Worm (Caenorhabditis elegans) whole organism, L1 larva: ENCODE results near the gene cdgs-1.

Experiments
- C04F5.9 ChIP-seq: sonication (generic microtip); optimal IDR thresholded peaks from 2 replicates; lab custom pipeline; 2016; ENCODE audit warnings: missing genetic modification characterization, missing compliant biosample characterization
- C34B4.2 ChIP-seq: sonication (generic microtip); optimal IDR thresholded peaks from 2 replicates; lab custom pipeline; 2017; ENCODE audit warnings: mild to moderate bottlenecking, missing genetic modification characterization, missing compliant biosample characterization
- F16B12.6 ChIP-seq: fragments of 150-350 bp; optimal IDR thresholded peaks from 2 replicates; lab custom pipeline; 2014; ENCODE audit warnings: missing biosample characterization, missing genetic modification characterization
- Y116A8C.19 ChIP-seq: sonication (generic microtip); optimal IDR thresholded peaks from 2 replicates; lab custom pipeline; 2016; ENCODE audit warnings: missing compliant biosample characterization, missing genetic modification characterization, borderline replicate concordance
- aha-1 ChIP-seq: fragments of 150-350 bp; optimal IDR thresholded peaks from 2 replicates; lab custom pipeline; 2014; ENCODE audit warnings: missing biosample characterization, missing genetic modification characterization
- blmp-1 ChIP-seq: fragments of 150-350 bp; optimal IDR thresholded peaks from 2 replicates; lab custom pipeline; 2014; ENCODE audit warnings: missing biosample characterization, missing genetic modification characterization
- ceh-63 ChIP-seq: fragments of 200-800 bp; sonication (Bioruptor generic); optimal IDR thresholded peaks from 2 replicates; lab custom pipeline; 2018; ENCODE audit warnings: mild to moderate bottlenecking, missing genetic modification characterization, missing compliant biosample characterization
- ceh-8 ChIP-seq: fragments of 200-800 bp; sonication (Bioruptor generic); optimal IDR thresholded peaks from 2 replicates; lab custom pipeline; 2018; ENCODE audit warnings: mild to moderate bottlenecking, missing genetic modification characterization, moderate library complexity, missing compliant biosample characterization
- ceh-90 ChIP-seq: sonication (generic microtip); optimal IDR thresholded peaks from 2 replicates; lab custom pipeline; 2016; ENCODE audit warnings: missing genetic modification characterization, missing compliant biosample characterization
- dpl-1 ChIP-seq, 3 experiments: fragments of 150-350 bp in 2 of 3; sonication (generic microtip) in 1 of 3; optimal IDR thresholded peaks; 2 replicates each; lab custom pipeline; 2014 to 2017; ENCODE audit warnings: missing biosample characterization in 3 of 3, missing genetic modification characterization in 3 of 3, missing genetic modification reagents in 3 of 3
- dsc-1 ChIP-seq: sonication (generic microtip); optimal IDR thresholded peaks from 2 replicates; lab custom pipeline; 2016; ENCODE audit warnings: mild to moderate bottlenecking, missing genetic modification characterization, missing compliant biosample characterization
- efl-1 ChIP-seq, 4 experiments: fragments of 150-350 bp; optimal IDR thresholded peaks in 3 of 4; peaks in 1 of 4; 1 replicate in 1 of 4; 2 replicates in 3 of 4; lab custom pipeline; 2014; ENCODE audit warnings: missing biosample characterization in 2 of 4, missing genetic modification characterization in 2 of 4, missing genetic modification reagents in 2 of 4
- egl-13 ChIP-seq: sonication (generic microtip); optimal IDR thresholded peaks from 2 replicates; lab custom pipeline; 2016; ENCODE audit warnings: missing genotype, missing genetic modification reagents, missing genetic modification characterization, missing compliant biosample characterization
- elt-2 ChIP-seq: sonication (generic microtip); optimal IDR thresholded peaks from 2 replicates; lab custom pipeline; 2016; ENCODE audit warnings: missing genetic modification characterization, mild to moderate bottlenecking, inconsistent platforms, missing compliant biosample characterization, missing genetic modification reagents
- elt-3 ChIP-seq, 6 experiments: fragments of 150-350 bp in 1 of 6; sonication (generic microtip); optimal IDR thresholded peaks; 2 replicates each; lab custom pipeline; 2017 to 2018; ENCODE audit warnings: missing biosample characterization in 6 of 6, missing genetic modification characterization in 6 of 6, inconsistent platforms in 1 of 6
- fkh-4 ChIP-seq: sonication (generic microtip); optimal IDR thresholded peaks from 2 replicates; lab custom pipeline; 2016; ENCODE audit warnings: missing compliant biosample characterization, missing genetic modification characterization, borderline replicate concordance
- fkh-8 ChIP-seq: sonication (generic microtip); optimal IDR thresholded peaks from 2 replicates; lab custom pipeline; 2016; ENCODE audit warnings: mild to moderate bottlenecking, missing genetic modification characterization, missing compliant biosample characterization
- grh-1 ChIP-seq: fragments of 200-800 bp; sonication (Bioruptor generic); IDR thresholded peaks from 2 replicates; pipeline ENCODE4 v1.3.6; 2022; ENCODE audit warnings: missing genetic modification reagents, missing genetic modification characterization, missing compliant biosample characterization
- hlh-17 ChIP-seq: fragments of 200-800 bp; sonication (Bioruptor generic); optimal IDR thresholded peaks from 2 replicates; lab custom pipeline; 2018; ENCODE audit warnings: missing genetic modification characterization, mild to moderate bottlenecking, missing compliant biosample characterization, moderate library complexity, borderline replicate concordance
- irx-1 ChIP-seq: sonication (generic microtip); optimal IDR thresholded peaks from 2 replicates; lab custom pipeline; 2016; ENCODE audit warnings: missing genetic modification characterization, missing compliant biosample characterization
- isw-1 ChIP-seq: fragments of 200-800 bp; sonication (Bioruptor generic); IDR thresholded peaks from 2 replicates; pipeline ENCODE4 v1.3.6; 2022; ENCODE audit warnings: missing genetic modification characterization, missing compliant biosample characterization
- jun-1 ChIP-seq: fragments of 150-350 bp; optimal IDR thresholded peaks from 2 replicates; lab custom pipeline; 2014; ENCODE audit warnings: missing biosample characterization, missing genetic modification reagents, missing genetic modification characterization
- lin-14 ChIP-seq: fragments of 200-800 bp; sonication (Bioruptor generic); optimal IDR thresholded peaks from 2 replicates; lab custom pipeline; 2018; ENCODE audit warnings: mild to moderate bottlenecking, missing genetic modification characterization, moderate library complexity, missing compliant biosample characterization
- lin-35 ChIP-seq, 2 experiments: fragments of 150-350 bp; optimal IDR thresholded peaks; 2 replicates each; lab custom pipeline; 2014; ENCODE audit warnings: missing biosample characterization in 2 of 2, missing genetic modification characterization in 2 of 2, missing genetic modification reagents in 2 of 2
- lir-3 ChIP-seq: sonication (generic microtip); optimal IDR thresholded peaks from 2 replicates; lab custom pipeline; 2016; ENCODE audit warnings: mild to moderate bottlenecking, missing genetic modification characterization, moderate library complexity, missing compliant biosample characterization; ENCODE audit not compliant: poor library complexity
- lsy-2 ChIP-seq, 2 experiments: fragments of 150-350 bp; optimal IDR thresholded peaks; 2 replicates each; lab custom pipeline; 2014; ENCODE audit warnings: missing biosample characterization in 2 of 2, missing genetic modification characterization in 2 of 2
- mdl-1 ChIP-seq, 2 experiments: fragments of 150-350 bp; optimal IDR thresholded peaks; 2 replicates each; lab custom pipeline; 2014 to 2017; ENCODE audit warnings: missing biosample characterization in 2 of 2, missing genetic modification characterization in 2 of 2, inconsistent platforms in 1 of 2
- nhr-11 ChIP-seq: fragments of 150-350 bp; optimal IDR thresholded peaks from 2 replicates; lab custom pipeline; 2014; ENCODE audit warnings: missing biosample characterization, missing genetic modification characterization
- nhr-12 ChIP-seq: sonication (generic microtip); optimal IDR thresholded peaks from 2 replicates; lab custom pipeline; 2017; ENCODE audit warnings: missing biosample characterization, missing genetic modification characterization
- nhr-19 ChIP-seq: fragments of 200-800 bp; sonication (Bioruptor generic); conservative IDR thresholded peaks from 2 replicates; pipeline ENCODE4 v1.3.6; 2022; ENCODE audit warnings: missing genetic modification characterization, missing compliant biosample characterization
- nhr-20 ChIP-seq: sonication (generic microtip); optimal IDR thresholded peaks from 2 replicates; lab custom pipeline; 2016; ENCODE audit warnings: mild to moderate bottlenecking, missing genetic modification characterization, missing compliant biosample characterization
- nhr-71 ChIP-seq: sonication (generic microtip); optimal IDR thresholded peaks from 2 replicates; lab custom pipeline; 2016; ENCODE audit warnings: mild to moderate bottlenecking, missing genetic modification characterization, moderate library complexity, missing compliant biosample characterization
- nhr-77 ChIP-seq: fragments of 150-350 bp; optimal IDR thresholded peaks from 2 replicates; lab custom pipeline; 2014; ENCODE audit warnings: missing biosample characterization, missing genetic modification characterization
- nhr-85 ChIP-seq: sonication (generic microtip); peaks from one replicate; lab custom pipeline; 2016; ENCODE audit warnings: missing genetic modification characterization, inconsistent platforms, missing compliant biosample characterization
- nhr-90 ChIP-seq: sonication (generic microtip); optimal IDR thresholded peaks from 2 replicates; lab custom pipeline; 2016; ENCODE audit warnings: mild to moderate bottlenecking, missing genetic modification characterization, missing compliant biosample characterization; ENCODE audit not compliant: poor library complexity
- pax-3 ChIP-seq: fragments of 200-800 bp; sonication (Bioruptor generic); optimal IDR thresholded peaks from 2 replicates; lab custom pipeline; 2018; ENCODE audit warnings: mild to moderate bottlenecking, missing genetic modification characterization, moderate library complexity, missing compliant biosample characterization
- rnt-1 ChIP-seq: sonication (generic microtip); optimal IDR thresholded peaks from 2 replicates; lab custom pipeline; 2016; ENCODE audit warnings: mild to moderate bottlenecking, missing genetic modification characterization, moderate library complexity, missing compliant biosample characterization
- skn-1 ChIP-seq: fragments of 150-350 bp; optimal IDR thresholded peaks from 2 replicates; lab custom pipeline; 2014; ENCODE audit warnings: missing biosample characterization, missing genetic modification characterization
- snu-23 ChIP-seq: sonication (generic microtip); optimal IDR thresholded peaks from 2 replicates; lab custom pipeline; 2016; ENCODE audit warnings: missing genetic modification characterization, missing compliant biosample characterization
- sox-4 ChIP-seq: sonication (generic microtip); optimal IDR thresholded peaks from 2 replicates; lab custom pipeline; 2016; ENCODE audit warnings: missing genetic modification characterization, missing compliant biosample characterization
- sptf-1 ChIP-seq: fragments of 150-350 bp; optimal IDR thresholded peaks from 2 replicates; lab custom pipeline; 2014; ENCODE audit warnings: missing biosample characterization, missing genetic modification characterization
- swsn-7 ChIP-seq: sonication (generic microtip); optimal IDR thresholded peaks from 2 replicates; lab custom pipeline; 2016; ENCODE audit warnings: missing genetic modification characterization, missing compliant biosample characterization
- tbx-2 ChIP-seq: sonication (generic microtip); optimal IDR thresholded peaks from 2 replicates; lab custom pipeline; 2016; ENCODE audit warnings: missing genetic modification characterization, missing compliant biosample characterization
- unc-130 ChIP-seq: fragments of 150-350 bp; optimal IDR thresholded peaks from 2 replicates; lab custom pipeline; 2017; ENCODE audit warnings: missing biosample characterization, missing genetic modification characterization, inconsistent platforms
- unc-62 ChIP-seq: fragments of 150-350 bp; optimal IDR thresholded peaks from 2 replicates; lab custom pipeline; 2014; ENCODE audit warnings: missing biosample characterization, missing genetic modification reagents, missing genetic modification characterization
- xbp-1 ChIP-seq: sonication (generic microtip); optimal IDR thresholded peaks from 2 replicates; lab custom pipeline; 2016; ENCODE audit warnings: missing genetic modification characterization, missing compliant biosample characterization
- zag-1 ChIP-seq: fragments of 150-350 bp; optimal IDR thresholded peaks from 2 replicates; lab custom pipeline; 2014; ENCODE audit warnings: missing biosample characterization, missing genetic modification characterization
- zip-4 ChIP-seq: fragments of 200-800 bp; sonication (Bioruptor generic); optimal IDR thresholded peaks from 2 replicates; lab custom pipeline; 2018; ENCODE audit warnings: mild to moderate bottlenecking, missing genetic modification characterization, moderate library complexity, missing compliant biosample characterization
- ztf-11 ChIP-seq, 2 experiments: sonication (generic microtip); optimal IDR thresholded peaks; 2 replicates each; lab custom pipeline; 2016 to 2017; ENCODE audit warnings: missing genetic modification characterization in 2 of 2, missing biosample characterization in 1 of 2, missing compliant biosample characterization in 1 of 2
- ztf-4 ChIP-seq: fragments of 150-350 bp; optimal IDR thresholded peaks from 2 replicates; lab custom pipeline; 2014; ENCODE audit warnings: missing biosample characterization, missing genetic modification characterization

The cdgs-1 gene

DNA sequence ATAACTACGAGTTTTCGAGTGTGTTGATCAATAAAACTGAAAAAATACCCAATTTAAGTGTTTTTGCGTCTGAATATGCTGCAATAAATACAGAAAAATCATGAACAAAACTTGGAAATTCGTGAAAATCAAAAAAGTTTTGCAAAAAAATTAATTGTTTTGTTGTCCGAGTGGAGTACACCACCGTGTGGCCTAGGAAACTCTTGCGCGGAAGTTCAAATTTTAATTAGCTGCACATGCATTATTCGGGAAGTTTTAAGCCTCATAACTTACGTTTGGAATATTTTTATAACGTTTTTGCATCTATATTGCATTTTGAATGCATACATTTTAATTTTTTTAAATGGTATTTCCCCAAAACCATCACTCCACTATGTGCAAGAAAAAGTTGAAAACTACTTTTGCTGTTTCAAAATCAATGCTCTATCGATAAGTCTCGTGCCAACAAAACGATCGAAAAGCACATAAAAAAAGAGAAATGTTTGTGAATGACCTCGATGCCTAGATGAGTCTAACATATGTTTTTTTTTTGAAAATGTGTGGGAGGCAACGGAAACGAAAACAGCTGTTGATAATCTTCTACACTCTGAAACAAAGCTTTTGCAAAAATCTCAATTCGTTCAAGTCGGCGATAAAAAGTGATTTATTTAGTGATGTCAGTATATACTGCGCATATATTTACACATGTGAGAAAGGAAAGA is 1.0 kb upstream of the cdgs-1 start:
- TF ChIP-seq aha-1 (tag; lab: Kevin White, UChicago) = no peak
- peak; percentile 69 for TF ChIP-seq irx-1 (tag; lab: Kevin White, UChicago)
- TF ChIP-seq xbp-1 (tag; lab: Kevin White, UChicago) = peak; percentile 49
- no peak for TF ChIP-seq ceh-8 (GFP tag; lab: Kevin White, UChicago)
- TF ChIP-seq hlh-17 (GFP tag; lab: Kevin White, UChicago) = no peak
- TF ChIP-seq F16B12.6 (tag; lab: Kevin White, UChicago) = no peak
- TF ChIP-seq unc-130 = peak; percentile 3
- peak; percentile 41 for TF ChIP-seq nhr-20 (tag; lab: Kevin White, UChicago)
- peak; percentile 86 for TF ChIP-seq rnt-1
- TF ChIP-seq fkh-4 = peak; percentile 60
- peak; percentile 51 for TF ChIP-seq tbx-2 (tag; lab: Kevin White, UChicago)
- peak; percentile 22 for TF ChIP-seq elt-2
- TF ChIP-seq ceh-90 (tag; lab: Kevin White, UChicago) = peak; percentile 82
- peak; percentile 53 for TF ChIP-seq pax-3 (tag; lab: Kevin White, UChicago)
- peak; percentile 5 for TF ChIP-seq skn-1 (tag; lab: Kevin White, UChicago)
- TF ChIP-seq mdl-1 (tag; optimal IDR thresholded peaks at IDR 0.05; lab: Kevin White, UChicago) = no peak
- peak; percentile 64 for TF ChIP-seq sox-4 (tag; lab: Kevin White, UChicago)
- peak; percentile 73 for TF ChIP-seq lir-3 (tag; lab: Kevin White, UChicago)
- peak; percentile 40 for TF ChIP-seq C04F5.9 (tag; lab: Kevin White, UChicago)
- TF ChIP-seq dsc-1 (tag; lab: Kevin White, UChicago) = peak; percentile 66
- peak; percentile 5; the same call in 1 of the 2 replicates for TF ChIP-seq isw-1
- no peak for TF ChIP-seq sptf-1
- TF ChIP-seq zip-4 (GFP tag; lab: Kevin White, UChicago) = no peak
- TF ChIP-seq nhr-77 (tag; lab: Kevin White, UChicago) = no peak
- TF ChIP-seq grh-1 (GFP tag; lab: Robert Waterston, UW) = peak; percentile 73
- TF ChIP-seq jun-1 (tag; lab: Kevin White, UChicago) = no peak
- TF ChIP-seq nhr-85 = peak; percentile 91
- TF ChIP-seq egl-13 = peak; percentile 35
- no peak for TF ChIP-seq unc-62
- TF ChIP-seq ztf-11 (tag; optimal IDR thresholded peaks at IDR 0.05; lab: Kevin White, UChicago) = peak in 1 of 2 experiments; percentile 71
- TF ChIP-seq nhr-11 = no peak
- peak; percentile 54 for TF ChIP-seq lin-14 (GFP tag; lab: Kevin White, UChicago)
- peak; percentile 74 to 93 for TF ChIP-seq lin-35 (GFP tag; optimal IDR thresholded peaks at IDR 0.05; lab: Kevin White, UChicago)
- peak; percentile 76 to 88 (median 86) for TF ChIP-seq dpl-1 (GFP tag; optimal IDR thresholded peaks at IDR 0.05; lab: Kevin White, UChicago)
- no peak for TF ChIP-seq C34B4.2 (tag; lab: Kevin White, UChicago)
- peak; percentile 44 for TF ChIP-seq snu-23
- peak; percentile 28 for TF ChIP-seq blmp-1 (tag; lab: Kevin White, UChicago)
- TF ChIP-seq nhr-19 (GFP tag; lab: Robert Waterston, UW) = peak; percentile 44
- TF ChIP-seq ceh-63 (GFP tag; lab: Kevin White, UChicago) = no peak
- peak; percentile 53 for TF ChIP-seq swsn-7
- peak; percentile 6 for TF ChIP-seq Y116A8C.19
- no peak for TF ChIP-seq fkh-8
- TF ChIP-seq nhr-90 = peak; percentile 79
- peak; percentile 56 for TF ChIP-seq nhr-71
- no peak for TF ChIP-seq nhr-12 (tag; lab: Kevin White, UChicago)
- TF ChIP-seq elt-3 (tag; optimal IDR thresholded peaks at IDR 0.05; lab: Kevin White, UChicago) = peak in 1 of 6 experiments; percentile 2
- no peak for TF ChIP-seq ztf-4 (tag; lab: Kevin White, UChicago)
- peak; percentile 10 to 53 for TF ChIP-seq lsy-2 (tag; optimal IDR thresholded peaks at IDR 0.05; lab: Kevin White, UChicago)
- TF ChIP-seq zag-1 = no peak
- peak; percentile 53 to 89 for TF ChIP-seq efl-1 (optimal IDR thresholded peaks at IDR 0.05; lab: Kevin White, UChicago)
- peak; percentile 87 to 99 for TF ChIP-seq efl-1 (GFP tag; optimal IDR thresholded peaks at IDR 0.05 in 1 of 2; lab: Kevin White, UChicago)
